Fruit fly (Drosophila melanogaster) whole organism, embryonic: ENCODE data around the gene Idh3a.

Source experiments
- Adf1 ChIP-seq: fragments of 200-800 bp; sonication (Bioruptor generic); IDR thresholded peaks from 2 replicates; pipeline ENCODE4 v1.3.6; 2022; ENCODE audit warnings: missing biosample characterization, missing genetic modification characterization
- Atf6 ChIP-seq: fragments of 200-800 bp; sonication (Bioruptor generic); IDR thresholded peaks from 2 replicates; pipeline ENCODE4 v1.3.6; 2022; ENCODE audit warnings: missing biosample characterization, missing genetic modification characterization
- CG10543 ChIP-seq: fragments of 200-800 bp; sonication (Bioruptor generic); optimal IDR thresholded peaks from 3 replicates; lab custom pipeline; 2017; ENCODE audit warnings: missing biosample characterization, mild to moderate bottlenecking, missing genetic modification characterization, moderate library complexity
- CG12104 ChIP-seq: fragments of 200-800 bp; sonication (Bioruptor generic); optimal IDR thresholded peaks from 3 replicates; lab custom pipeline; 2016; ENCODE audit warnings: missing biosample characterization, missing genetic modification characterization
- CG12769 ChIP-seq: fragments of 200-800 bp; sonication (Bioruptor generic); optimal IDR thresholded peaks from 2 replicates; lab custom pipeline; 2019; ENCODE audit warnings: missing biosample characterization, mild to moderate bottlenecking, missing genetic modification characterization, moderate library complexity
- CG13894 ChIP-seq: fragments of 200-800 bp; sonication (Bioruptor generic); optimal IDR thresholded peaks from 3 replicates; lab custom pipeline; 2018; ENCODE audit warnings: missing biosample characterization, mild to moderate bottlenecking, missing genetic modification characterization, moderate library complexity
- CG15479 ChIP-seq: fragments of 200-800 bp; sonication (Bioruptor generic); optimal IDR thresholded peaks from 3 replicates; lab custom pipeline; 2019; ENCODE audit warnings: missing biosample characterization, mild to moderate bottlenecking, missing genetic modification characterization, moderate library complexity
- CG17385 ChIP-seq: fragments of 200-800 bp; sonication (Bioruptor generic); optimal IDR thresholded peaks from 3 replicates; lab custom pipeline; 2018; ENCODE audit warnings: missing biosample characterization, mild to moderate bottlenecking, missing genetic modification characterization
- CG17829 ChIP-seq: fragments of 200-800 bp; optimal IDR thresholded peaks from 2 replicates; lab custom pipeline; 2019; ENCODE audit warnings: missing biosample characterization, mild to moderate bottlenecking, missing genetic modification characterization, moderate library complexity
- CG32532 ChIP-seq: fragments of 200-800 bp; sonication (Bioruptor generic); IDR thresholded peaks from 2 replicates; pipeline ENCODE4 v1.3.6; 2022; ENCODE audit warnings: missing biosample characterization, missing genetic modification characterization
- CG34224 ChIP-seq: fragments of 200-800 bp; sonication (Bioruptor generic); IDR thresholded peaks from 3 replicates; pipeline ENCODE4 v1.3.6; 2022; ENCODE audit warnings: missing biosample characterization, missing genetic modification characterization; ENCODE audit not compliant: partially characterized antibody
- CG3726 ChIP-seq: fragments of 200-800 bp; sonication (Bioruptor generic); IDR thresholded peaks from 3 replicates; pipeline ENCODE4, ENCODE4 v1.3.6; 2022; ENCODE audit warnings: missing biosample characterization, missing genetic modification characterization
- CG4730 ChIP-seq: fragments of 200-800 bp; sonication (Bioruptor generic); IDR thresholded peaks from 2 replicates; pipeline ENCODE4 v1.3.6; 2022; ENCODE audit warnings: missing biosample characterization, missing genetic modification characterization
- CG6813 ChIP-seq: fragments of 200-800 bp; sonication (Bioruptor generic); optimal IDR thresholded peaks from 2 replicates; lab custom pipeline; 2017; ENCODE audit warnings: missing biosample characterization, missing genetic modification characterization, mild to moderate bottlenecking, moderate library complexity, missing genetic modification reagents
- CG7271 ChIP-seq: fragments of 200-800 bp; sonication (Bioruptor generic); optimal IDR thresholded peaks from 2 replicates; lab custom pipeline; 2018; ENCODE audit warnings: missing biosample characterization, mild to moderate bottlenecking, missing genetic modification characterization, moderate library complexity
- CG8290 ChIP-seq, 3 experiments: fragments of 200-800 bp; sonication (Bioruptor generic); optimal IDR thresholded peaks; 2 replicates each; lab custom pipeline; 2016 to 2019; ENCODE audit warnings: missing biosample characterization in 3 of 3, missing genetic modification characterization in 3 of 3, mild to moderate bottlenecking in 2 of 3, moderate library complexity in 1 of 3
- CG8944 ChIP-seq: fragments of 200-800 bp; sonication (Bioruptor generic); optimal IDR thresholded peaks from 3 replicates; lab custom pipeline; 2016; ENCODE audit warnings: missing biosample characterization, missing genetic modification characterization
- CrebB ChIP-seq: fragments of 200-800 bp; sonication (Bioruptor generic); optimal IDR thresholded peaks from 3 replicates; lab custom pipeline; 2018; ENCODE audit warnings: missing biosample characterization, mild to moderate bottlenecking, missing genetic modification characterization
- D19A ChIP-seq: fragments of 200-800 bp; optimal IDR thresholded peaks from 3 replicates; lab custom pipeline; 2019; ENCODE audit warnings: missing biosample characterization, mild to moderate bottlenecking, missing genetic modification characterization, moderate library complexity
- Dfd ChIP-seq, 2 experiments: fragments of >200 bp; optimal IDR thresholded peaks; 2 replicates each; lab custom pipeline; 2017; ENCODE audit warnings: missing biosample characterization in 2 of 2, missing genetic modification characterization in 2 of 2
- HLH54F ChIP-seq: fragments of 200-800 bp; sonication (Bioruptor generic); optimal IDR thresholded peaks from 3 replicates; lab custom pipeline; 2016; ENCODE audit warnings: missing biosample characterization, missing genetic modification characterization
- HmgD ChIP-seq: fragments of 200-800 bp; sonication (Bioruptor generic); optimal IDR thresholded peaks from 3 replicates; lab custom pipeline; 2016; ENCODE audit warnings: missing biosample characterization, missing genetic modification characterization
- Lim3 ChIP-seq: fragments of 200-800 bp; sonication (Bioruptor generic); IDR thresholded peaks from 2 replicates; pipeline ENCODE4 v1.3.6; 2022; ENCODE audit warnings: missing biosample characterization, missing genetic modification characterization
- Mad ChIP-seq: fragments of 200-800 bp; sonication (Bioruptor generic); optimal IDR thresholded peaks from 2 replicates; lab custom pipeline; 2016; ENCODE audit warnings: missing biosample characterization, missing genetic modification characterization
- Med ChIP-seq: fragments of 200-800 bp; sonication (Bioruptor generic); peaks from one replicate; lab custom pipeline; 2016; ENCODE audit warnings: missing biosample characterization, missing genetic modification characterization, mild to moderate bottlenecking, inconsistent platforms, moderate library complexity
- Nf-YC ChIP-seq: fragments of 200-800 bp; optimal IDR thresholded peaks from 3 replicates; lab custom pipeline; 2019; ENCODE audit warnings: missing biosample characterization, mild to moderate bottlenecking, missing genetic modification characterization, moderate library complexity
- NfI ChIP-seq: fragments of 200-800 bp; sonication (Bioruptor generic); optimal IDR thresholded peaks from 3 replicates; lab custom pipeline; 2018; ENCODE audit warnings: missing biosample characterization, mild to moderate bottlenecking, missing genetic modification characterization, moderate library complexity
- PHDP ChIP-seq: fragments of 200-800 bp; sonication (Bioruptor generic); optimal IDR thresholded peaks from 3 replicates; lab custom pipeline; 2018; ENCODE audit warnings: missing biosample characterization, mild to moderate bottlenecking, missing genetic modification characterization, moderate library complexity
- Sox100B ChIP-seq: fragments of 200-800 bp; sonication (Bioruptor generic); optimal IDR thresholded peaks from 3 replicates; lab custom pipeline; 2018; ENCODE audit warnings: missing biosample characterization, mild to moderate bottlenecking, missing genetic modification characterization
- bbx ChIP-seq: fragments of 200-800 bp; sonication (Bioruptor generic); IDR thresholded peaks from 2 replicates; pipeline ENCODE4 v1.3.6; 2022; ENCODE audit warnings: missing biosample characterization, missing genetic modification characterization; ENCODE audit not compliant: partially characterized antibody
- chinmo ChIP-seq: fragments of 200-800 bp; sonication (Bioruptor generic); IDR thresholded peaks from 4 replicates; pipeline ENCODE4 v1.3.6; 2022; ENCODE audit warnings: missing biosample characterization, missing genetic modification characterization; ENCODE audit not compliant: partially characterized antibody
- dan ChIP-seq: fragments of 200-800 bp; sonication (Bioruptor generic); IDR thresholded peaks from 2 replicates; pipeline ENCODE4 v1.3.6; 2022; ENCODE audit warnings: missing biosample characterization, missing genetic modification characterization
- dati ChIP-seq: fragments of 200-800 bp; sonication (Bioruptor generic); IDR thresholded peaks from 2 replicates; pipeline ENCODE4 v1.3.6; 2022; ENCODE audit warnings: missing biosample characterization, missing genetic modification characterization
- exex ChIP-seq: fragments of 200-800 bp; sonication (Bioruptor generic); optimal IDR thresholded peaks from 4 replicates; lab custom pipeline; 2018; ENCODE audit warnings: missing biosample characterization, mild to moderate bottlenecking, missing genetic modification characterization, moderate library complexity
- eyg ChIP-seq: fragments of 200-800 bp; sonication (Bioruptor generic); optimal IDR thresholded peaks from 3 replicates; lab custom pipeline; 2016; ENCODE audit warnings: missing biosample characterization, missing genetic modification characterization
- gcm ChIP-seq: fragments of 200-800 bp; sonication (Bioruptor generic); optimal IDR thresholded peaks from 2 replicates; lab custom pipeline; 2019; ENCODE audit warnings: missing biosample characterization, mild to moderate bottlenecking, missing genetic modification characterization, moderate library complexity
- gsb ChIP-seq: fragments of 200-800 bp; sonication (Bioruptor generic); IDR thresholded peaks from 2 replicates; pipeline ENCODE4 v1.3.6; 2022; ENCODE audit warnings: missing biosample characterization, missing genetic modification characterization
- kay ChIP-seq: fragments of 200-800 bp; sonication (Bioruptor generic); optimal IDR thresholded peaks from 2 replicates; lab custom pipeline; 2016; ENCODE audit warnings: missing biosample characterization, missing genetic modification characterization
- knrl ChIP-seq: fragments of 200-800 bp; sonication (Bioruptor generic); IDR thresholded peaks from 3 replicates; pipeline ENCODE4 v1.3.6; 2022; ENCODE audit warnings: missing biosample characterization, missing genetic modification characterization; ENCODE audit not compliant: partially characterized antibody
- lab ChIP-seq: fragments of 200-800 bp; sonication (Bioruptor generic); optimal IDR thresholded peaks from 3 replicates; lab custom pipeline; 2017; ENCODE audit warnings: missing biosample characterization, missing genetic modification characterization, mild to moderate bottlenecking, moderate library complexity, missing genetic modification reagents
- lola ChIP-seq, 3 experiments: fragments of >200 bp in 2 of 3; fragments of 200-800 bp in 1 of 3; sonication (Bioruptor generic) in 1 of 3; optimal IDR thresholded peaks; 2 replicates each; lab custom pipeline; 2017 to 2019; ENCODE audit warnings: missing biosample characterization in 3 of 3, missing genetic modification characterization in 3 of 3, mild to moderate bottlenecking in 1 of 3, moderate library complexity in 1 of 3
- mam ChIP-seq: fragments of 200-800 bp; sonication (Bioruptor generic); optimal IDR thresholded peaks from 3 replicates; lab custom pipeline; 2016; ENCODE audit warnings: missing biosample characterization, missing genetic modification characterization
- nerfin-2 ChIP-seq: fragments of 200-800 bp; sonication (Bioruptor generic); IDR thresholded peaks from 2 replicates; pipeline ENCODE4 v1.3.6; 2022; ENCODE audit warnings: missing biosample characterization, missing genetic modification characterization; ENCODE audit not compliant: partially characterized antibody
- org-1 ChIP-seq: fragments of 200-800 bp; sonication (Bioruptor generic); optimal IDR thresholded peaks from 2 replicates; lab custom pipeline; 2017; ENCODE audit warnings: missing biosample characterization, missing genetic modification characterization
- psq ChIP-seq: fragments of 200-800 bp; sonication (Bioruptor generic); optimal IDR thresholded peaks from 2 replicates; lab custom pipeline; 2017; ENCODE audit warnings: missing biosample characterization, missing genetic modification characterization
- slou ChIP-seq: fragments of 200-800 bp; sonication (Bioruptor generic); optimal IDR thresholded peaks from 3 replicates; lab custom pipeline; 2016; ENCODE audit warnings: missing biosample characterization, missing genetic modification characterization
- unc-4 ChIP-seq: fragments of 200-800 bp; sonication (Bioruptor generic); IDR thresholded peaks from 2 replicates; pipeline ENCODE4 v1.3.6; 2022; ENCODE audit warnings: missing biosample characterization, missing genetic modification characterization; ENCODE audit not compliant: partially characterized antibody
- zfh1 ChIP-seq: fragments of 200-800 bp; sonication (Bioruptor generic); IDR thresholded peaks from 3 replicates; pipeline ENCODE4 v1.3.6; 2022; ENCODE audit warnings: missing biosample characterization, missing genetic modification characterization

The Idh3a gene

DNA sequence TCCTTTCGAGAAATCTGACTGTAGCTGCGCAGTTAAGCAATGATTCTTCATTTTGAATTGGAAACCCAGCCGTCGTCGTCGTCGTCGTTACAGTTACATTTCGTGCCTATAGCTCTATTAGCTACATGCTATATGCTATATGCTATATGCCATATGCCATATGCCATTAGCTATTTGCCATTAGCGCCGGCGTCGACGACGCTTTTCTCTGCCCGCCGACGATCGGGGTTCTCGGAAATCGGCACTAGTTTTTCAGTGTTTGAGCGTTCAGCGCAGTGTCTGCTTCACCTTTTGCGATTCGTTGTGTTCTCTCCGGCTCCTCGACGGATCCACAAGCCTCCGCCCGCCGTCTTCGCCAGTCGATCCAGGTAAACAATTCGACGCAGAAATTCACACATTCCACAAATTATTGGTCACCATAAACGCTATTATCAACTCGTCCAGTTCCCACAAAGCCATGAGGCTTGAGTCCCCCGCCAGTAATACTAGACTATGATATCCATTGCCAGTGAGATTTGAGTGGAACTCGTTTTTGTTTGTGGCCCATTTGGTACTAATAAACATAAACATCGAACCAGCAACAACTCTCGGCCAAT is 17.3 kb downstream of the Idh3a start (continued):
- TF ChIP-seq PHDP (tag; lab: Kevin White, UChicago) (no peak), kay (GFP tag; lab: Kevin White, UChicago) (no peak), dan (GFP tag; lab: Robert Waterston, UW) (no peak), CG34224 (GFP tag; lab: Robert Waterston, UW) (peak; percentile 12; the same call in 1 of the 3 replicates), CG12769 (tag; lab: Kevin White, UChicago) (peak; percentile 49), Adf1 (GFP tag; lab: Robert Waterston, UW) (peak; percentile 59; the same call in 1 of the 2 replicates), CG12104 (GFP tag; lab: Kevin White, UChicago) (no peak), CG7271 (tag; lab: Kevin White, UChicago) (no peak), CG13894 (tag; lab: Kevin White, UChicago) (peak; percentile 93), CrebB (no peak), CG4730 (GFP tag; lab: Robert Waterston, UW) (no peak), CG8944 (GFP tag; lab: Kevin White, UChicago) (no peak), CG8290 (GFP tag; optimal IDR thresholded peaks at IDR 0.05; lab: Kevin White, UChicago) (no peak), CG8290 (tag; optimal IDR thresholded peaks at IDR 0.05; lab: Kevin White, UChicago) (peak in 1 of 2 experiments; percentile 5), unc-4 (GFP tag; lab: Robert Waterston, UW) (0 out of 2 replicates have a peak, but pooled peaks have one; percentile 16), HLH54F (no peak), CG10543 (GFP tag; lab: Kevin White, UChicago) (peak; percentile 60), eyg (GFP tag; lab: Kevin White, UChicago) (no peak), Lim3 (GFP tag; lab: Robert Waterston, UW) (no peak), Nf-YC (no peak), CG32532 (0 out of 2 replicates have a peak, but pooled peaks have one; percentile 36), Atf6 (GFP tag; lab: Robert Waterston, UW) (0 out of 2 replicates have a peak, but pooled peaks have one; percentile 12), gcm (GFP tag; lab: Kevin White, UChicago) (no peak), slou (GFP tag; lab: Kevin White, UChicago) (no peak), zfh1 (GFP tag; lab: Robert Waterston, UW) (no peak)
- TF ChIP-seq, all 482 proteins: peak for 12

DNA sequence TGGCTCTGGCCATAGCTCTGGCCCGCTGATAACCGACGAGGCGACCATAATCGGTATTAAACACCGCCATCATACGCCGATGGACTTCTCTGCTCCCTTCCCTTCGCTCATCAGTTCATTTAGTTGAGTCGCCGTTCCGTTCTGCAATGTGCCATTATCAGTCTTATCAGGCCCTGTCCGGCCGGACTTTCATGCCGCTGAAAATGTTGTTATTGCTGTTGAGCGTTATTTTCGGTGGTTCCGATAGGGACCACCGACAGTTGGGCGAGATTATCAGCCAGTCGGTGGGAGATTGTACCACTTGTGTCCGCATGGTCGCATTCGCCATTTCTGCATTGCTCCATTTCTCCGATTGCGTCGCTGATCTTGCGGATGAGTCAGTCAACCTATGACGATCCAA is 20.3 kb downstream of the Idh3a start:
- no peak for TF ChIP-seq dati (GFP tag; lab: Robert Waterston, UW)
- peak; percentile 83 for TF ChIP-seq exex (tag; lab: Kevin White, UChicago)
- TF ChIP-seq CG15479 (GFP tag; lab: Kevin White, UChicago), result peak; percentile 83
- no peak for TF ChIP-seq D19A (tag; lab: Kevin White, UChicago)
- TF ChIP-seq CG3726 (GFP tag; lab: Robert Waterston, UW), result no peak
- no peak for TF ChIP-seq bbx (GFP tag; lab: Robert Waterston, UW)
- TF ChIP-seq org-1 (GFP tag; lab: Kevin White, UChicago), result no peak
- peak; percentile 32 for TF ChIP-seq Med (GFP tag; lab: Kevin White, UChicago)
- TF ChIP-seq chinmo (GFP tag; lab: Robert Waterston, UW), result 0 out of 4 replicates have a peak, but pooled peaks have one; percentile 72
- no peak for TF ChIP-seq gsb (GFP tag; lab: Robert Waterston, UW)
- no peak for TF ChIP-seq Dfd (GFP tag; optimal IDR thresholded peaks at IDR 0.05; lab: Kevin White, UChicago)
- no peak for TF ChIP-seq psq (GFP tag; lab: Kevin White, UChicago)
- no peak for TF ChIP-seq lola (GFP tag; optimal IDR thresholded peaks at IDR 0.05; lab: Kevin White, UChicago)
- TF ChIP-seq mam (GFP tag; lab: Kevin White, UChicago), result no peak
- TF ChIP-seq Adf1 (GFP tag; lab: Robert Waterston, UW), result 0 out of 2 replicates have a peak, but pooled peaks have one; percentile 8
- no peak for TF ChIP-seq Mad (GFP tag; lab: Kevin White, UChicago)
- no peak for TF ChIP-seq CG6813 (GFP tag; lab: Kevin White, UChicago)
- no peak for TF ChIP-seq NfI (GFP tag; lab: Kevin White, UChicago)
- TF ChIP-seq nerfin-2 (GFP tag; lab: Robert Waterston, UW), result no peak
- no peak for TF ChIP-seq knrl
- TF ChIP-seq Sox100B (GFP tag; lab: Kevin White, UChicago), result no peak
- no peak for TF ChIP-seq HmgD (GFP tag; lab: Kevin White, UChicago)
- TF ChIP-seq CG17385, result no peak
- peak; percentile 22 for TF ChIP-seq lab (GFP tag; lab: Kevin White, UChicago)
- no peak for TF ChIP-seq CG17829 (tag; lab: Kevin White, UChicago)
